Worm (Caenorhabditis elegans): Measurements from ENCODE around the gene glt-5.

DNA sequence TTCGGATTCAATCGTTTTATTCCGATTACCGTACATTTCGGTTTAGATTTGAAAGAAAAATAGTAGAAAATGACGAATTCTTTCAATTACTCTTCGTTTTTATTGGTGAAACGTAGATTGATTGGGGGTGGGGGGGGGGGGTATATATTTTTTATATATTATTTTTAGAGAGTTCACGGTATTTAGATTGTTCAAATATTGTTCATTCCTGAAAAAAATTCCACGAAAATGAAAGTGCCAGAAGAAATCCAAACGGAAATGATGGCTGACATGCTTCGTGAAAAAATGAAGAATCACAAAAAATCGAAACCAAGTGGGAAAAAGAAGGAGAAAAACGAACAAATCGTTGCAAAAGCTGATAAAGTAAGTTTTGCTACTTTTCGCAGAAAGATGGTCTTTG lies 8.3 kb downstream of the glt-5 start, which contains the start of the genes Y53C12A.8 and Y53C12A.7:
- TF ChIP-seq flt-1 (GFP tag; IDR thresholded peaks at IDR 0.05) = no peak
- no peak for TF ChIP-seq F13C5.2 (tag; optimal IDR thresholded peaks at IDR 0.05)
- no peak for TF ChIP-seq ceh-13 (GFP tag; optimal IDR thresholded peaks at IDR 0.05)

Measured in whole organism, early embryonic.